Fruit fly (Drosophila melanogaster) whole organism, embryonic: ENCODE data around the gene CG34238.
A peak's percentile ranks its signal among the peaks of the same experiment; 100 is the strongest.

Source experiments
- CG10979 ChIP-seq: fragments of 200-800 bp; sonication (Bioruptor generic); optimal IDR thresholded peaks from 2 replicates; lab custom pipeline; 2018; ENCODE audit warnings: missing biosample characterization, mild to moderate bottlenecking, missing genetic modification characterization, moderate library complexity
- CG12155 ChIP-seq: fragments of 200-800 bp; sonication (Bioruptor generic); optimal IDR thresholded peaks from 3 replicates; lab custom pipeline; 2016; ENCODE audit warnings: missing biosample characterization, missing genetic modification characterization
- CG13775 ChIP-seq: fragments of 200-800 bp; sonication (Bioruptor generic); optimal IDR thresholded peaks from 3 replicates; lab custom pipeline; 2017; ENCODE audit warnings: missing biosample characterization, mild to moderate bottlenecking, missing genetic modification characterization
- CG15011 ChIP-seq: fragments of 200-800 bp; sonication (Bioruptor generic); optimal IDR thresholded peaks from 3 replicates; lab custom pipeline; 2018; ENCODE audit warnings: missing biosample characterization, mild to moderate bottlenecking, missing genetic modification characterization
- CG17612 ChIP-seq: fragments of 200-800 bp; sonication (Bioruptor generic); IDR thresholded peaks from 2 replicates; pipeline ENCODE4 v1.3.6; 2022; ENCODE audit warnings: missing biosample characterization, missing genetic modification characterization
- CG1792 ChIP-seq: fragments of 200-800 bp; sonication (Bioruptor generic); optimal IDR thresholded peaks from 2 replicates; lab custom pipeline; 2016; ENCODE audit warnings: missing biosample characterization, missing genetic modification characterization
- CG18476 ChIP-seq: fragments of 200-800 bp; sonication (Bioruptor generic); optimal IDR thresholded peaks from 2 replicates; lab custom pipeline; 2016; ENCODE audit warnings: missing biosample characterization, mild to moderate bottlenecking, missing genetic modification characterization
- CG2120 ChIP-seq: fragments of 200-800 bp; sonication (Bioruptor generic); optimal IDR thresholded peaks from 3 replicates; lab custom pipeline; 2016; ENCODE audit warnings: missing biosample characterization, missing genetic modification characterization
- CG2202 ChIP-seq: fragments of 200-800 bp; sonication (Bioruptor generic); optimal IDR thresholded peaks from 2 replicates; lab custom pipeline; 2018; ENCODE audit warnings: missing biosample characterization, mild to moderate bottlenecking, missing genetic modification characterization
- CG30431 ChIP-seq: fragments of 200-800 bp; sonication (Bioruptor generic); optimal IDR thresholded peaks from 2 replicates; lab custom pipeline; 2017; ENCODE audit warnings: missing biosample characterization, missing genetic modification characterization
- CG3281 ChIP-seq: fragments of 200-800 bp; sonication (Bioruptor generic); optimal IDR thresholded peaks from 3 replicates; lab custom pipeline; 2017; ENCODE audit warnings: missing biosample characterization, mild to moderate bottlenecking, missing genetic modification characterization
- CG3995 ChIP-seq: fragments of 200-800 bp; sonication (Bioruptor generic); optimal IDR thresholded peaks from 3 replicates; lab custom pipeline; 2016; ENCODE audit warnings: missing biosample characterization, missing genetic modification characterization
- CG4328 ChIP-seq: fragments of 200-800 bp; sonication (Bioruptor generic); optimal IDR thresholded peaks from 3 replicates; lab custom pipeline; 2017; ENCODE audit warnings: missing biosample characterization, missing genetic modification reagents, missing genetic modification characterization
- CG7556 ChIP-seq: fragments of 200-800 bp; sonication (Bioruptor generic); optimal IDR thresholded peaks from 2 replicates; lab custom pipeline; 2017; ENCODE audit warnings: missing biosample characterization, mild to moderate bottlenecking, missing genetic modification characterization
- CG8281 ChIP-seq: fragments of 200-800 bp; sonication (Bioruptor generic); optimal IDR thresholded peaks from 2 replicates; lab custom pipeline; 2018; ENCODE audit warnings: missing biosample characterization, mild to moderate bottlenecking, missing genetic modification characterization, moderate library complexity
- CG8359 ChIP-seq: fragments of 200-800 bp; sonication (Bioruptor generic); optimal IDR thresholded peaks from 2 replicates; lab custom pipeline; 2017; ENCODE audit warnings: missing biosample characterization, mild to moderate bottlenecking, missing genetic modification characterization, borderline replicate concordance
- CG9215 ChIP-seq: fragments of 200-800 bp; sonication (Bioruptor generic); IDR thresholded peaks from 2 replicates; pipeline ENCODE4 v1.3.6; 2022; ENCODE audit warnings: missing biosample characterization, missing genetic modification characterization
- CG9727 ChIP-seq: fragments of 200-800 bp; sonication (Bioruptor generic); optimal IDR thresholded peaks from 3 replicates; lab custom pipeline; 2017; ENCODE audit warnings: missing biosample characterization, mild to moderate bottlenecking, missing genetic modification characterization
- CrebB ChIP-seq: fragments of 200-800 bp; sonication (Bioruptor generic); optimal IDR thresholded peaks from 3 replicates; lab custom pipeline; 2018; ENCODE audit warnings: missing biosample characterization, mild to moderate bottlenecking, missing genetic modification characterization
- Dfd ChIP-seq, 2 experiments: fragments of >200 bp; optimal IDR thresholded peaks; 2 replicates each; lab custom pipeline; 2017; ENCODE audit warnings: missing biosample characterization in 2 of 2, missing genetic modification characterization in 2 of 2
- Drgx ChIP-seq: fragments of 200-800 bp; sonication (Bioruptor generic); IDR thresholded peaks from 2 replicates; pipeline ENCODE4 v1.3.6; 2022; ENCODE audit warnings: missing biosample characterization, missing genetic modification characterization
- HLH3B ChIP-seq: fragments of 200-800 bp; sonication (Bioruptor generic); IDR thresholded peaks from 2 replicates; pipeline ENCODE4 v1.3.6; 2022; ENCODE audit warnings: missing biosample characterization, missing genetic modification characterization
- HmgZ ChIP-seq: fragments of 200-800 bp; sonication (Bioruptor generic); optimal IDR thresholded peaks from 2 replicates; lab custom pipeline; 2018; ENCODE audit warnings: missing biosample characterization, mild to moderate bottlenecking, missing genetic modification characterization
- Lim3 ChIP-seq: fragments of 200-800 bp; sonication (Bioruptor generic); IDR thresholded peaks from 2 replicates; pipeline ENCODE4 v1.3.6; 2022; ENCODE audit warnings: missing biosample characterization, missing genetic modification characterization
- MBD-R2 ChIP-seq: fragments of 200-800 bp; sonication (Bioruptor generic); IDR thresholded peaks from 2 replicates; pipeline ENCODE4 v1.3.6; 2022; ENCODE audit warnings: missing biosample characterization, missing genetic modification characterization
- NC2β ChIP-seq: fragments of 200-800 bp; sonication (Bioruptor generic); optimal IDR thresholded peaks from 2 replicates; lab custom pipeline; 2016; ENCODE audit warnings: missing biosample characterization, missing genetic modification characterization
- Oaz ChIP-seq: fragments of 200-800 bp; sonication (Bioruptor generic); IDR thresholded peaks from 2 replicates; pipeline ENCODE4 v1.3.6; 2022; ENCODE audit warnings: missing biosample characterization, missing genetic modification characterization
- TFAM ChIP-seq: fragments of 200-800 bp; sonication (Bioruptor generic); optimal IDR thresholded peaks from 2 replicates; lab custom pipeline; 2017; ENCODE audit warnings: missing biosample characterization, missing genetic modification characterization, inconsistent platforms
- ab ChIP-seq: fragments of 200-800 bp; sonication (Bioruptor generic); optimal IDR thresholded peaks from 2 replicates; lab custom pipeline; 2016; ENCODE audit warnings: missing biosample characterization, missing genetic modification characterization
- ara ChIP-seq: fragments of 200-800 bp; sonication (Bioruptor generic); IDR thresholded peaks from 2 replicates; pipeline ENCODE4 v1.3.6; 2022; ENCODE audit warnings: missing biosample characterization, missing genetic modification characterization
- ash1 ChIP-seq: fragments of 200-800 bp; sonication (Bioruptor generic); optimal IDR thresholded peaks from 2 replicates; lab custom pipeline; 2018; ENCODE audit warnings: missing biosample characterization, mild to moderate bottlenecking, missing genetic modification characterization
- cg ChIP-seq: fragments of 200-800 bp; sonication (Bioruptor generic); optimal IDR thresholded peaks from 3 replicates; lab custom pipeline; 2019; ENCODE audit warnings: missing biosample characterization, mild to moderate bottlenecking, missing genetic modification characterization, moderate library complexity
- dm ChIP-seq: fragments of 200-800 bp; sonication (Bioruptor generic); optimal IDR thresholded peaks from 3 replicates; lab custom pipeline; 2016; ENCODE audit warnings: missing biosample characterization, missing genetic modification characterization
- esg ChIP-seq: fragments of 200-800 bp; sonication (Bioruptor generic); conservative IDR thresholded peaks from 2 replicates; pipeline ENCODE4 v1.3.6; 2022; ENCODE audit warnings: missing biosample characterization, missing genetic modification characterization
- eve ChIP-seq, 2 experiments: fragments of >200 bp; optimal IDR thresholded peaks; 2 replicates each; lab custom pipeline; 2017; ENCODE audit warnings: missing biosample characterization in 2 of 2, missing genetic modification characterization in 2 of 2
- gcm ChIP-seq: fragments of 200-800 bp; sonication (Bioruptor generic); optimal IDR thresholded peaks from 2 replicates; lab custom pipeline; 2019; ENCODE audit warnings: missing biosample characterization, mild to moderate bottlenecking, missing genetic modification characterization, moderate library complexity
- grn ChIP-seq: fragments of 200-800 bp; sonication (Bioruptor generic); optimal IDR thresholded peaks from 3 replicates; lab custom pipeline; 2017; ENCODE audit warnings: missing biosample characterization, missing genetic modification characterization
- gt ChIP-seq: fragments of 200-800 bp; sonication (Bioruptor generic); IDR thresholded peaks from 2 replicates; pipeline ENCODE4 v1.3.6; 2022; ENCODE audit warnings: missing biosample characterization, missing genetic modification characterization
- insv ChIP-seq, 2 experiments: fragments of 200-800 bp; sonication (Bioruptor generic); optimal IDR thresholded peaks; 3 replicates each; lab custom pipeline; 2016 to 2018; ENCODE audit warnings: missing biosample characterization in 2 of 2, missing genetic modification characterization in 2 of 2
- luna ChIP-seq: fragments of 200-800 bp; sonication (Bioruptor generic); optimal IDR thresholded peaks from 2 replicates; lab custom pipeline; 2016; ENCODE audit warnings: missing biosample characterization, missing genetic modification characterization
- nerfin-1 ChIP-seq: fragments of 200-800 bp; sonication (Bioruptor generic); optimal IDR thresholded peaks from 3 replicates; lab custom pipeline; 2019; ENCODE audit warnings: missing biosample characterization, mild to moderate bottlenecking, missing genetic modification characterization, moderate library complexity
- odd ChIP-seq: fragments of 200-800 bp; sonication (Bioruptor generic); optimal IDR thresholded peaks from 2 replicates; lab custom pipeline; 2017; ENCODE audit warnings: missing biosample characterization, mild to moderate bottlenecking, missing genetic modification characterization
- pzg ChIP-seq: fragments of 200-800 bp; sonication (Bioruptor generic); optimal IDR thresholded peaks from 3 replicates; lab custom pipeline; 2018; ENCODE audit warnings: missing biosample characterization, mild to moderate bottlenecking, missing genetic modification characterization, moderate library complexity
- sr ChIP-seq: fragments of 200-800 bp; sonication (Bioruptor generic); IDR thresholded peaks from 3 replicates; pipeline ENCODE4 v1.3.6; 2022; ENCODE audit warnings: missing biosample characterization, missing genetic modification characterization
- sug ChIP-seq: fragments of 200-800 bp; optimal IDR thresholded peaks from 2 replicates; lab custom pipeline; 2019; ENCODE audit warnings: missing biosample characterization, mild to moderate bottlenecking, missing genetic modification characterization, moderate library complexity
- tna ChIP-seq: fragments of 200-800 bp; sonication (Bioruptor generic); IDR thresholded peaks from 2 replicates; pipeline ENCODE4 v1.3.6; 2022; ENCODE audit warnings: missing biosample characterization, missing genetic modification characterization; ENCODE audit not compliant: partially characterized antibody
- ttk ChIP-seq: fragments of 200-800 bp; sonication (Bioruptor generic); IDR thresholded peaks from 2 replicates; pipeline ENCODE4 v2.1.2; 2022; ENCODE audit warnings: missing biosample characterization, missing genetic modification characterization
- vnd ChIP-seq: fragments of 200-800 bp; sonication (Bioruptor generic); IDR thresholded peaks from 3 replicates; pipeline ENCODE4 v1.3.6; 2022; ENCODE audit warnings: missing biosample characterization, missing genetic modification characterization; ENCODE audit not compliant: partially characterized antibody
- zf30C ChIP-seq: fragments of 200-800 bp; sonication (Bioruptor generic); optimal IDR thresholded peaks from 3 replicates; lab custom pipeline; 2018; ENCODE audit warnings: missing biosample characterization, mild to moderate bottlenecking, missing genetic modification characterization

Gene CG34238

DNA sequence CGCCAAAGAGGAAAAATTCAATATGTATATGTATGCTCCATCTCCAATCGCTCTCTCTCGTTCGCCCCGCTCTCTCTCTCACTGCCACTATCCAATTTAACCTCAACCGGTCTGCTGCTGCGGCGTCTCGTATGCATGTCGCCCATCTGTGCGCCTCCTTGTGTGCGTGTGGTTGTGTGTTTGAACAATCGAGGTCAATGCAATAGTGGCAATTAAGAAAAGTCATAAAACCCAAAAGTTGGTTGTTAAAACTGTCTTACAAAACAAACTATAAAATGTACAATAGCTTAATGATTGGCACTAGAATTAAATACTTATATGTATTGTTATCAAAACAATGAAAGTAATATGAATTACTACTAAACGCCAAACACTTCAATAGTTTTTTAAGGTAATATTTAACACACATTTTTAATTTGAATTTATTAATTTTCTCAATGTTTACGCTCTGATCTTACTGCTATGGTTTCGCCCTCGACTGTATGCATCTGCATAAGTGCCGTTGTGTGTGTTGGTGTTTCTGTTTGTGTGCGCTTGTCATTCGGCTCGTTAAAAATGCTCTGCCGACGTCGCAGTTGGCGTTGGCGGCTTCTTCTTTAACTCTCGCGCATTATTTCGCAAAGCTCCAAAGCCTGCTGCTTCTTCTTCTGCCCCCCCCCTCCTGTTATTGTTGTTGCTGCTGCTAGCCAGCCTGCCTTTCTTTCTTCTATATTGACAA, 39.3 kb downstream of the CG34238 start (continued):
- TF ChIP-seq vnd (GFP tag; lab: Robert Waterston, UW) (no peak), sr (GFP tag; lab: Robert Waterston, UW) (no peak), CG10979 (peak; percentile 99), nerfin-1 (tag; lab: Kevin White, UChicago) (peak; percentile 98), CG30431 (peak; percentile 92), ash1 (GFP tag; lab: Kevin White, UChicago) (peak; percentile 66), CrebB (peak; percentile 96), CG2120 (GFP tag; lab: Kevin White, UChicago) (peak; percentile 88), CG8281 (peak; percentile 90), NC2β (peak; percentile 83), luna (GFP tag; lab: Kevin White, UChicago) (peak; percentile 54), CG15011 (GFP tag; lab: Kevin White, UChicago) (peak; percentile 98), Dfd (GFP tag; optimal IDR thresholded peaks at IDR 0.05; lab: Kevin White, UChicago) (peak in 1 of 2 experiments; percentile 41), tna (no peak), eve (GFP tag; optimal IDR thresholded peaks at IDR 0.05; lab: Kevin White, UChicago) (peak; percentile 79 to 100), CG13775 (GFP tag; lab: Kevin White, UChicago) (peak; percentile 98), CG3995 (peak; percentile 75), CG18476 (GFP tag; lab: Kevin White, UChicago) (peak; percentile 95), grn (GFP tag; lab: Kevin White, UChicago) (peak; percentile 63), insv (GFP tag; optimal IDR thresholded peaks at IDR 0.05; lab: Kevin White, UChicago) (peak in 1 of 2 experiments; percentile 83), TFAM (GFP tag; lab: Kevin White, UChicago) (peak; percentile 90), CG3281 (peak; percentile 97), odd (GFP tag; lab: Kevin White, UChicago) (peak; percentile 99), CG9727 (GFP tag; lab: Kevin White, UChicago) (peak; percentile 99), cg (GFP tag; lab: Kevin White, UChicago) (peak; percentile 94), esg (GFP tag; lab: Robert Waterston, UW) (peak; percentile 94), gcm (GFP tag; lab: Kevin White, UChicago) (peak; percentile 99), MBD-R2 (peak; percentile 66; the same call in 1 of the 2 replicates), Drgx (peak; percentile 97), pzg (GFP tag; lab: Kevin White, UChicago) (no peak), CG8359 (GFP tag; lab: Kevin White, UChicago) (peak; percentile 91), CG9215 (peak; percentile 88), gt (GFP tag; lab: Robert Waterston, UW) (peak; percentile 59; the same call in 1 of the 2 replicates), CG1792 (peak; percentile 73), CG2202 (tag; lab: Kevin White, UChicago) (peak; percentile 96), CG7556 (GFP tag; lab: Kevin White, UChicago) (peak; percentile 99), ara (GFP tag; lab: Robert Waterston, UW) (peak; percentile 90), HLH3B (peak; percentile 92), CG4328 (GFP tag; lab: Kevin White, UChicago) (peak; percentile 98), zf30C (GFP tag; lab: Kevin White, UChicago) (no peak), sug (tag; lab: Kevin White, UChicago) (peak; percentile 95), CG12155 (GFP tag; lab: Kevin White, UChicago) (peak; percentile 90), HmgZ (peak; percentile 97), Oaz (GFP tag; lab: Robert Waterston, UW) (peak; percentile 84), ab (GFP tag; lab: Kevin White, UChicago) (peak; percentile 51), Lim3 (0 out of 2 replicates have a peak, but pooled peaks have one; percentile 57), dm (GFP tag; lab: Kevin White, UChicago) (peak; percentile 71), ttk (GFP tag; lab: Robert Waterston, UW) (peak; percentile 93), CG17612 (GFP tag; lab: Robert Waterston, UW) (peak; percentile 53; the same call in 1 of the 2 replicates)
